Fruit fly (Drosophila melanogaster): ENCODE results near the gene Cyp9f2.

dm6 chr3R:12371671-12372070, 34.2 kb downstream of the Cyp9f2 start, which contains the start of gene GstD2:
- no peak for TF ChIP-seq ttk (optimal IDR thresholded peaks at IDR 0.05)
- no peak for TF ChIP-seq Myc (optimal IDR thresholded peaks at IDR 0.05)
- no peak for TF ChIP-seq Sin3A (optimal IDR thresholded peaks at IDR 0.05)
- no peak for TF ChIP-seq insv (optimal IDR thresholded peaks at IDR 0.05)
- no peak for TF ChIP-seq psq (optimal IDR thresholded peaks at IDR 0.05)
- no peak for TF ChIP-seq h (optimal IDR thresholded peaks at IDR 0.05)
